Worm (Caenorhabditis elegans) whole organism, L1 larva: ENCODE measurements around the gene F42A10.9.

ENCODE experiments used
- C16A3.4 ChIP-seq: fragments of 150-350 bp; optimal IDR thresholded peaks from 2 replicates; lab custom pipeline; 2014; ENCODE audit warnings: missing biosample characterization, missing genetic modification characterization
- C34B4.2 ChIP-seq: sonication (generic microtip); optimal IDR thresholded peaks from 2 replicates; lab custom pipeline; 2017; ENCODE audit warnings: mild to moderate bottlenecking, missing genetic modification characterization, missing compliant biosample characterization
- F16B12.6 ChIP-seq: fragments of 150-350 bp; optimal IDR thresholded peaks from 2 replicates; lab custom pipeline; 2014; ENCODE audit warnings: missing biosample characterization, missing genetic modification characterization
- Y116A8C.19 ChIP-seq: sonication (generic microtip); optimal IDR thresholded peaks from 2 replicates; lab custom pipeline; 2016; ENCODE audit warnings: missing compliant biosample characterization, missing genetic modification characterization, borderline replicate concordance
- aha-1 ChIP-seq: fragments of 150-350 bp; optimal IDR thresholded peaks from 2 replicates; lab custom pipeline; 2014; ENCODE audit warnings: missing biosample characterization, missing genetic modification characterization
- alr-1 ChIP-seq: fragments of 200-800 bp; sonication (Bioruptor generic); optimal IDR thresholded peaks from 2 replicates; lab custom pipeline; 2018; ENCODE audit warnings: borderline replicate concordance, mild to moderate bottlenecking, missing genetic modification characterization, missing compliant biosample characterization
- aly-2 ChIP-seq: fragments of 150-350 bp; optimal IDR thresholded peaks from 2 replicates; lab custom pipeline; 2014; ENCODE audit warnings: missing biosample characterization, missing genetic modification characterization
- ama-1 ChIP-seq: fragments of 150-350 bp; optimal IDR thresholded peaks from 2 replicates; lab custom pipeline; 2014
- ceh-63 ChIP-seq: fragments of 200-800 bp; sonication (Bioruptor generic); optimal IDR thresholded peaks from 2 replicates; lab custom pipeline; 2018; ENCODE audit warnings: mild to moderate bottlenecking, missing genetic modification characterization, missing compliant biosample characterization
- ceh-8 ChIP-seq: fragments of 200-800 bp; sonication (Bioruptor generic); optimal IDR thresholded peaks from 2 replicates; lab custom pipeline; 2018; ENCODE audit warnings: mild to moderate bottlenecking, missing genetic modification characterization, moderate library complexity, missing compliant biosample characterization
- ceh-82 ChIP-seq, 3 experiments: fragments of 150-350 bp in 1 of 3; sonication (generic microtip) in 2 of 3; optimal IDR thresholded peaks; 2 replicates each; lab custom pipeline; 2014 to 2017; ENCODE audit warnings: missing biosample characterization in 3 of 3, missing genetic modification characterization in 3 of 3
- ceh-88 ChIP-seq: fragments of 200-800 bp; sonication (Bioruptor generic); IDR thresholded peaks from 2 replicates; pipeline ENCODE4 v1.3.6; 2022; ENCODE audit warnings: missing genetic modification characterization, missing compliant biosample characterization
- ceh-90 ChIP-seq: sonication (generic microtip); optimal IDR thresholded peaks from 2 replicates; lab custom pipeline; 2016; ENCODE audit warnings: missing genetic modification characterization, missing compliant biosample characterization
- dpl-1 ChIP-seq, 3 experiments: fragments of 150-350 bp in 2 of 3; sonication (generic microtip) in 1 of 3; optimal IDR thresholded peaks; 2 replicates each; lab custom pipeline; 2014 to 2017; ENCODE audit warnings: missing biosample characterization in 3 of 3, missing genetic modification characterization in 3 of 3, missing genetic modification reagents in 3 of 3
- efl-1 ChIP-seq, 4 experiments: fragments of 150-350 bp; optimal IDR thresholded peaks in 3 of 4; peaks in 1 of 4; 1 replicate in 1 of 4; 2 replicates in 3 of 4; lab custom pipeline; 2014; ENCODE audit warnings: missing biosample characterization in 2 of 4, missing genetic modification characterization in 2 of 4, missing genetic modification reagents in 2 of 4
- egl-27 ChIP-seq, 2 experiments: fragments of 150-350 bp in 1 of 2; sonication (generic microtip); optimal IDR thresholded peaks; 3 replicates each; lab custom pipeline; 2017 to 2018; ENCODE audit warnings: missing biosample characterization in 2 of 2, missing genetic modification characterization in 2 of 2, missing genetic modification reagents in 2 of 2
- elt-2 ChIP-seq: sonication (generic microtip); optimal IDR thresholded peaks from 2 replicates; lab custom pipeline; 2016; ENCODE audit warnings: missing genetic modification characterization, mild to moderate bottlenecking, inconsistent platforms, missing compliant biosample characterization, missing genetic modification reagents
- ets-5 ChIP-seq: fragments of 200-800 bp; sonication (Bioruptor generic); IDR thresholded peaks from 2 replicates; pipeline ENCODE4 v1.3.6; 2022; ENCODE audit warnings: missing genetic modification characterization, missing compliant biosample characterization
- hlh-4 ChIP-seq: sonication (generic microtip); optimal IDR thresholded peaks from 2 replicates; lab custom pipeline; 2016; ENCODE audit warnings: mild to moderate bottlenecking, missing genetic modification characterization, missing compliant biosample characterization
- hpl-2 ChIP-seq: fragments of 150-350 bp; optimal IDR thresholded peaks from 2 replicates; lab custom pipeline; 2014; ENCODE audit warnings: missing biosample characterization, missing genetic modification reagents, missing genetic modification characterization
- irx-1 ChIP-seq: sonication (generic microtip); optimal IDR thresholded peaks from 2 replicates; lab custom pipeline; 2016; ENCODE audit warnings: missing genetic modification characterization, missing compliant biosample characterization
- jun-1 ChIP-seq: fragments of 150-350 bp; optimal IDR thresholded peaks from 2 replicates; lab custom pipeline; 2014; ENCODE audit warnings: missing biosample characterization, missing genetic modification reagents, missing genetic modification characterization
- lin-15B ChIP-seq: fragments of 150-350 bp; sonication (generic microtip); optimal IDR thresholded peaks from 3 replicates; lab custom pipeline; 2014; ENCODE audit warnings: missing biosample characterization, missing genetic modification characterization
- mab-9 ChIP-seq: fragments of 200-800 bp; sonication (Bioruptor generic); IDR thresholded peaks from 2 replicates; pipeline ENCODE4 v1.3.6; 2022; ENCODE audit warnings: missing genetic modification reagents, missing genetic modification characterization, missing compliant biosample characterization
- mdl-1 ChIP-seq, 2 experiments: fragments of 150-350 bp; optimal IDR thresholded peaks; 2 replicates each; lab custom pipeline; 2014 to 2017; ENCODE audit warnings: missing biosample characterization in 2 of 2, missing genetic modification characterization in 2 of 2, inconsistent platforms in 1 of 2
- mef-2 ChIP-seq: fragments of 150-350 bp; optimal IDR thresholded peaks from 2 replicates; lab custom pipeline; 2014; ENCODE audit warnings: missing biosample characterization, missing genetic modification characterization
- nhr-11 ChIP-seq: fragments of 150-350 bp; optimal IDR thresholded peaks from 2 replicates; lab custom pipeline; 2014; ENCODE audit warnings: missing biosample characterization, missing genetic modification characterization
- nhr-12 ChIP-seq: sonication (generic microtip); optimal IDR thresholded peaks from 2 replicates; lab custom pipeline; 2017; ENCODE audit warnings: missing biosample characterization, missing genetic modification characterization
- nhr-20 ChIP-seq: sonication (generic microtip); optimal IDR thresholded peaks from 2 replicates; lab custom pipeline; 2016; ENCODE audit warnings: mild to moderate bottlenecking, missing genetic modification characterization, missing compliant biosample characterization
- nhr-237 ChIP-seq: fragments of 150-350 bp; optimal IDR thresholded peaks from 2 replicates; lab custom pipeline; 2014; ENCODE audit warnings: missing biosample characterization, missing genetic modification characterization
- nhr-71 ChIP-seq: sonication (generic microtip); optimal IDR thresholded peaks from 2 replicates; lab custom pipeline; 2016; ENCODE audit warnings: mild to moderate bottlenecking, missing genetic modification characterization, moderate library complexity, missing compliant biosample characterization
- nhr-76 ChIP-seq: sonication (generic microtip); optimal IDR thresholded peaks from 2 replicates; lab custom pipeline; 2017; ENCODE audit warnings: missing biosample characterization, missing genetic modification characterization
- nhr-77 ChIP-seq: fragments of 150-350 bp; optimal IDR thresholded peaks from 2 replicates; lab custom pipeline; 2014; ENCODE audit warnings: missing biosample characterization, missing genetic modification characterization
- nhr-84 ChIP-seq: sonication (generic microtip); optimal IDR thresholded peaks from 2 replicates; lab custom pipeline; 2017; ENCODE audit warnings: missing biosample characterization, missing genetic modification characterization
- nhr-90 ChIP-seq: sonication (generic microtip); optimal IDR thresholded peaks from 2 replicates; lab custom pipeline; 2016; ENCODE audit warnings: mild to moderate bottlenecking, missing genetic modification characterization, missing compliant biosample characterization; ENCODE audit not compliant: poor library complexity
- pag-3 ChIP-seq: sonication (generic microtip); optimal IDR thresholded peaks from 2 replicates; lab custom pipeline; 2017; ENCODE audit warnings: missing genetic modification characterization, mild to moderate bottlenecking, missing compliant biosample characterization, antibody characterized with exemption, borderline replicate concordance; ENCODE audit not compliant: insufficient read depth
- pqm-1 ChIP-seq: sonication (generic microtip); optimal IDR thresholded peaks from 3 replicates; lab custom pipeline; 2017; ENCODE audit warnings: missing biosample characterization, missing genetic modification characterization
- skn-1 ChIP-seq: fragments of 150-350 bp; optimal IDR thresholded peaks from 2 replicates; lab custom pipeline; 2014; ENCODE audit warnings: missing biosample characterization, missing genetic modification characterization
- sptf-1 ChIP-seq: fragments of 150-350 bp; optimal IDR thresholded peaks from 2 replicates; lab custom pipeline; 2014; ENCODE audit warnings: missing biosample characterization, missing genetic modification characterization
- tbx-2 ChIP-seq: sonication (generic microtip); optimal IDR thresholded peaks from 2 replicates; lab custom pipeline; 2016; ENCODE audit warnings: missing genetic modification characterization, missing compliant biosample characterization
- unc-130 ChIP-seq: fragments of 150-350 bp; optimal IDR thresholded peaks from 2 replicates; lab custom pipeline; 2017; ENCODE audit warnings: missing biosample characterization, missing genetic modification characterization, inconsistent platforms
- unc-30 ChIP-seq: sonication (generic microtip); optimal IDR thresholded peaks from 2 replicates; lab custom pipeline; 2017; ENCODE audit warnings: missing biosample characterization, missing genetic modification characterization
- unc-98 ChIP-seq: fragments of 200-800 bp; sonication (Bioruptor generic); IDR thresholded peaks from 2 replicates; pipeline ENCODE4 v1.3.6; 2022; ENCODE audit warnings: missing genetic modification characterization, missing compliant biosample characterization
- vab-15 ChIP-seq: sonication (generic microtip); optimal IDR thresholded peaks from 2 replicates; lab custom pipeline; 2017; ENCODE audit warnings: missing genotype, mild to moderate bottlenecking, missing genetic modification characterization, missing compliant biosample characterization
- xbp-1 ChIP-seq: sonication (generic microtip); optimal IDR thresholded peaks from 2 replicates; lab custom pipeline; 2016; ENCODE audit warnings: missing genetic modification characterization, missing compliant biosample characterization
- zip-4 ChIP-seq: fragments of 200-800 bp; sonication (Bioruptor generic); optimal IDR thresholded peaks from 2 replicates; lab custom pipeline; 2018; ENCODE audit warnings: mild to moderate bottlenecking, missing genetic modification characterization, moderate library complexity, missing compliant biosample characterization
- ztf-11 ChIP-seq, 2 experiments: sonication (generic microtip); optimal IDR thresholded peaks; 2 replicates each; lab custom pipeline; 2016 to 2017; ENCODE audit warnings: missing genetic modification characterization in 2 of 2, missing biosample characterization in 1 of 2, missing compliant biosample characterization in 1 of 2

The F42A10.9 gene

ce11 chrIII:6206161-6206853, 41.9 kb downstream of the F42A10.9 start, which contains the start of the genes sna-3 and rps-3 (continued):
- TF ChIP-seq aha-1 (tag; lab: Kevin White, UChicago) (no peak), aly-2 (peak; percentile 29), unc-98 (GFP tag; lab: Robert Waterston, UW) (no peak), egl-27 (tag; optimal IDR thresholded peaks at IDR 0.05; lab: Kevin White, UChicago) (no peak), irx-1 (tag; lab: Kevin White, UChicago) (peak; percentile 40), ceh-8 (peak; percentile 31), nhr-76 (tag; lab: Kevin White, UChicago) (no peak), mab-9 (GFP tag; lab: Robert Waterston, UW) (no peak), hlh-4 (no peak), zip-4 (no peak), nhr-20 (tag; lab: Kevin White, UChicago) (peak; percentile 62), elt-2 (no peak), pag-3 (tag; lab: Kevin White, UChicago) (no peak), alr-1 (tag; lab: Kevin White, UChicago) (no peak), sptf-1 (tag; lab: Kevin White, UChicago) (no peak), vab-15 (tag; lab: Kevin White, UChicago) (peak; percentile 44), unc-30 (tag; lab: Kevin White, UChicago) (no peak), ceh-88 (GFP tag; lab: Robert Waterston, UW) (no peak), C34B4.2 (tag; lab: Kevin White, UChicago) (no peak), ets-5 (no peak), hpl-2 (GFP tag; lab: Kevin White, UChicago) (peak; percentile 27), ceh-63 (GFP tag; lab: Kevin White, UChicago) (no peak), mef-2 (tag; lab: Kevin White, UChicago) (no peak), nhr-77 (tag; lab: Kevin White, UChicago) (peak; percentile 70), nhr-237 (tag; lab: Kevin White, UChicago) (peak; percentile 11), tbx-2 (peak; percentile 63), pqm-1 (tag; lab: Kevin White, UChicago) (no peak), unc-130 (tag; lab: Kevin White, UChicago) (peak; percentile 79), skn-1 (tag; lab: Kevin White, UChicago) (peak; percentile 76), ama-1 (no peak), xbp-1 (tag; lab: Kevin White, UChicago) (peak; percentile 74), dpl-1 (GFP tag; optimal IDR thresholded peaks at IDR 0.05; lab: Kevin White, UChicago) (peak; percentile 70 to 80 (median 78)), efl-1 (optimal IDR thresholded peaks at IDR 0.05; lab: Kevin White, UChicago) (peak; percentile 82 to 88), efl-1 (GFP tag; optimal IDR thresholded peaks at IDR 0.05 in 1 of 2; lab: Kevin White, UChicago) (peak; percentile 73 to 96), C16A3.4 (tag; lab: Kevin White, UChicago) (peak; percentile 89), jun-1 (tag; lab: Kevin White, UChicago) (no peak), nhr-90 (tag; lab: Kevin White, UChicago) (peak; percentile 57), nhr-12 (tag; lab: Kevin White, UChicago) (no peak), F16B12.6 (tag; lab: Kevin White, UChicago) (peak; percentile 54), nhr-84 (no peak), lin-15B (tag; lab: Kevin White, UChicago) (peak; percentile 68)

- TF ChIP-seq nhr-11 (tag; lab: Kevin White, UChicago) (no peak), ceh-82 (tag; optimal IDR thresholded peaks at IDR 0.05; lab: Kevin White, UChicago) (no peak), ztf-11 (tag; optimal IDR thresholded peaks at IDR 0.05; lab: Kevin White, UChicago) (no peak), aly-2 (no peak), aha-1 (tag; lab: Kevin White, UChicago) (no peak), nhr-237 (tag; lab: Kevin White, UChicago) (no peak), nhr-71 (tag; lab: Kevin White, UChicago) (no peak), mdl-1 (tag; optimal IDR thresholded peaks at IDR 0.05; lab: Kevin White, UChicago) (no peak), Y116A8C.19 (tag; lab: Kevin White, UChicago) (no peak), ceh-8 (no peak), ceh-90 (tag; lab: Kevin White, UChicago) (no peak)
Observed at ce11 chrIII:6207046-6207445, 42.7 kb downstream of the F42A10.9 start.
